Fruit fly (Drosophila melanogaster) whole organism, prepupa: Measurements from ENCODE around the gene Edg78E.
A peak's percentile ranks its signal among the peaks of the same experiment; 100 is the strongest.

Experiments
- Blimp-1 ChIP-seq: fragments of 200-800 bp; sonication (Bioruptor generic); optimal IDR thresholded peaks from 3 replicates; lab custom pipeline; 2017; ENCODE audit warnings: missing biosample characterization, missing genetic modification characterization, mild to moderate bottlenecking, moderate library complexity, missing genetic modification reagents
- CG10631 ChIP-seq: fragments of 200-800 bp; sonication (Bioruptor generic); optimal IDR thresholded peaks from 2 replicates; lab custom pipeline; 2016; ENCODE audit warnings: missing biosample characterization, missing genetic modification characterization
- CG11762 ChIP-seq: fragments of 200-800 bp; sonication (Bioruptor generic); optimal IDR thresholded peaks from 3 replicates; lab custom pipeline; 2016; ENCODE audit warnings: missing biosample characterization, missing genetic modification characterization; ENCODE audit not compliant: insufficient read depth
- CG1621 ChIP-seq: fragments of 200-800 bp; sonication (Bioruptor generic); optimal IDR thresholded peaks from 3 replicates; lab custom pipeline; 2018; ENCODE audit warnings: missing biosample characterization, mild to moderate bottlenecking, missing genetic modification characterization
- CG16779 ChIP-seq: fragments of 200-800 bp; sonication (Bioruptor generic); optimal IDR thresholded peaks from 3 replicates; lab custom pipeline; 2017; ENCODE audit warnings: missing biosample characterization, mild to moderate bottlenecking, missing genetic modification characterization
- CG3032 ChIP-seq: fragments of 200-800 bp; optimal IDR thresholded peaks from 2 replicates; lab custom pipeline; 2019; ENCODE audit warnings: missing biosample characterization, mild to moderate bottlenecking, missing genetic modification characterization, moderate library complexity
- CG31627 ChIP-seq: fragments of 200-800 bp; sonication (Bioruptor generic); optimal IDR thresholded peaks from 3 replicates; lab custom pipeline; 2016; ENCODE audit warnings: missing biosample characterization, missing genetic modification characterization
- CG3919 ChIP-seq: fragments of 200-800 bp; sonication (Bioruptor generic); optimal IDR thresholded peaks from 3 replicates; lab custom pipeline; 2016; ENCODE audit warnings: missing biosample characterization, missing genetic modification characterization
- CG4318 ChIP-seq: fragments of 200-800 bp; sonication (Bioruptor generic); optimal IDR thresholded peaks from 3 replicates; lab custom pipeline; 2017; ENCODE audit warnings: missing biosample characterization, mild to moderate bottlenecking, missing genetic modification characterization
- CG6276 ChIP-seq: fragments of 200-800 bp; sonication (Bioruptor generic); optimal IDR thresholded peaks from 2 replicates; lab custom pipeline; 2017; ENCODE audit warnings: missing biosample characterization, mild to moderate bottlenecking, missing genetic modification characterization
- CG7368 ChIP-seq: fragments of 200-800 bp; sonication (Bioruptor generic); optimal IDR thresholded peaks from 3 replicates; lab custom pipeline; 2016; ENCODE audit warnings: missing biosample characterization, missing genetic modification characterization
- CG8632 ChIP-seq: fragments of 200-800 bp; sonication (Bioruptor generic); optimal IDR thresholded peaks from 3 replicates; lab custom pipeline; 2016; ENCODE audit warnings: missing biosample characterization, missing genetic modification characterization
- CG9139 ChIP-seq: fragments of 200-800 bp; sonication (Bioruptor generic); optimal IDR thresholded peaks from 3 replicates; lab custom pipeline; 2017; ENCODE audit warnings: missing biosample characterization, mild to moderate bottlenecking, missing genetic modification characterization
- Eip78C ChIP-seq: fragments of 200-800 bp; sonication (Bioruptor generic); peaks from one replicate; lab custom pipeline; 2016; ENCODE audit warnings: missing biosample characterization, missing genetic modification characterization
- Eip93F ChIP-seq: fragments of 200-800 bp; sonication (Bioruptor generic); optimal IDR thresholded peaks from 2 replicates; lab custom pipeline; 2016; ENCODE audit warnings: missing biosample characterization, mild to moderate bottlenecking, missing genetic modification characterization
- Ets21C ChIP-seq: fragments of 200-800 bp; sonication (Bioruptor generic); optimal IDR thresholded peaks from 3 replicates; lab custom pipeline; 2016; ENCODE audit warnings: missing biosample characterization, missing genetic modification characterization
- Ets96B ChIP-seq: fragments of 200-800 bp; optimal IDR thresholded peaks from 2 replicates; lab custom pipeline; 2019; ENCODE audit warnings: missing biosample characterization, mild to moderate bottlenecking, missing genetic modification characterization, moderate library complexity
- Hr38 ChIP-seq: sonication (Bioruptor generic); optimal IDR thresholded peaks from 2 replicates; lab custom pipeline; 2016; ENCODE audit warnings: missing biosample characterization, missing genetic modification characterization
- Hr39 ChIP-seq: fragments of 200-800 bp; sonication (Bioruptor generic); optimal IDR thresholded peaks from 2 replicates; lab custom pipeline; 2016; ENCODE audit warnings: missing biosample characterization, missing genetic modification characterization
- Hr4 ChIP-seq: fragments of 200-800 bp; sonication (Bioruptor generic); optimal IDR thresholded peaks from 3 replicates; lab custom pipeline; 2016; ENCODE audit warnings: missing biosample characterization, missing genetic modification characterization
- Lpt ChIP-seq: fragments of 200-800 bp; sonication (Bioruptor generic); optimal IDR thresholded peaks from 3 replicates; lab custom pipeline; 2016; ENCODE audit warnings: missing biosample characterization, missing genetic modification characterization
- Met ChIP-seq: fragments of 200-800 bp; sonication (Bioruptor generic); optimal IDR thresholded peaks from 3 replicates; lab custom pipeline; 2016; ENCODE audit warnings: missing biosample characterization, missing genetic modification characterization
- Smox ChIP-seq: fragments of 200-800 bp; sonication (Bioruptor generic); optimal IDR thresholded peaks from 3 replicates; lab custom pipeline; 2016; ENCODE audit warnings: missing biosample characterization, missing genetic modification characterization
- Sox102F ChIP-seq: fragments of 200-800 bp; sonication (Bioruptor generic); optimal IDR thresholded peaks from 2 replicates; lab custom pipeline; 2016; ENCODE audit warnings: missing biosample characterization, mild to moderate bottlenecking, missing genetic modification characterization
- Sox14 ChIP-seq: fragments of 200-800 bp; sonication (Bioruptor generic); optimal IDR thresholded peaks from 3 replicates; lab custom pipeline; 2016; ENCODE audit warnings: missing biosample characterization, missing genetic modification characterization
- achi ChIP-seq: fragments of 200-800 bp; sonication (Bioruptor generic); optimal IDR thresholded peaks from 3 replicates; lab custom pipeline; 2016; ENCODE audit warnings: missing biosample characterization, missing genetic modification characterization
- acj6 ChIP-seq: fragments of 200-800 bp; sonication (Bioruptor generic); optimal IDR thresholded peaks from 3 replicates; lab custom pipeline; 2016; ENCODE audit warnings: missing biosample characterization, missing genetic modification characterization
- cyc ChIP-seq: fragments of 200-800 bp; sonication (Bioruptor generic); optimal IDR thresholded peaks from 3 replicates; lab custom pipeline; 2016; ENCODE audit warnings: missing biosample characterization, missing genetic modification characterization
- eg ChIP-seq: fragments of 200-800 bp; sonication (Bioruptor generic); IDR thresholded peaks from 3 replicates; pipeline ENCODE4 v1.3.6; 2022; ENCODE audit warnings: missing biosample characterization, missing genetic modification characterization
- esn ChIP-seq: fragments of 200-800 bp; sonication (Bioruptor generic); optimal IDR thresholded peaks from 2 replicates; lab custom pipeline; 2016; ENCODE audit warnings: missing biosample characterization, mild to moderate bottlenecking, missing genetic modification characterization, moderate library complexity
- fd59A ChIP-seq: fragments of 200-800 bp; sonication (Bioruptor generic); optimal IDR thresholded peaks from 2 replicates; lab custom pipeline; 2017; ENCODE audit warnings: missing biosample characterization, mild to moderate bottlenecking, missing genetic modification characterization, missing genetic modification reagents
- fd85E ChIP-seq: fragments of 200-800 bp; sonication (Bioruptor generic); optimal IDR thresholded peaks from 3 replicates; lab custom pipeline; 2016; ENCODE audit warnings: missing biosample characterization, missing genetic modification characterization
- fkh ChIP-seq: fragments of 200-800 bp; sonication (Bioruptor generic); optimal IDR thresholded peaks from 3 replicates; lab custom pipeline; 2017; ENCODE audit warnings: missing biosample characterization, mild to moderate bottlenecking, missing genetic modification characterization, moderate library complexity
- lz ChIP-seq: fragments of 200-800 bp; sonication (Bioruptor generic); optimal IDR thresholded peaks from 3 replicates; lab custom pipeline; 2016; ENCODE audit warnings: missing biosample characterization, missing genetic modification characterization
- net ChIP-seq: fragments of 200-800 bp; sonication (Bioruptor generic); optimal IDR thresholded peaks from 3 replicates; lab custom pipeline; 2016; ENCODE audit warnings: missing biosample characterization, missing genetic modification characterization
- pdm3 ChIP-seq: fragments of 200-800 bp; sonication (Bioruptor generic); optimal IDR thresholded peaks from 3 replicates; lab custom pipeline; 2016; ENCODE audit warnings: missing biosample characterization, missing genetic modification characterization
- salr ChIP-seq, 2 experiments: fragments of 200-800 bp; sonication (Bioruptor generic); optimal IDR thresholded peaks; 3 replicates each; lab custom pipeline; 2016 to 2018; ENCODE audit warnings: missing biosample characterization in 2 of 2, missing genetic modification characterization in 2 of 2, mild to moderate bottlenecking in 1 of 2
- ss ChIP-seq, 2 experiments: fragments of 200-800 bp; sonication (Bioruptor generic); optimal IDR thresholded peaks; 2 replicates in 1 of 2; 3 replicates in 1 of 2; lab custom pipeline; 2017 to 2018; ENCODE audit warnings: mild to moderate bottlenecking in 2 of 2, missing biosample characterization in 2 of 2, missing genetic modification characterization in 2 of 2, moderate library complexity in 1 of 2
- svp ChIP-seq: fragments of 200-800 bp; sonication (Bioruptor generic); peaks from one replicate; lab custom pipeline; 2016; ENCODE audit warnings: missing biosample characterization, missing genetic modification characterization
- topi ChIP-seq: fragments of 200-800 bp; sonication (Bioruptor generic); optimal IDR thresholded peaks from 3 replicates; lab custom pipeline; 2016; ENCODE audit warnings: missing biosample characterization, missing genetic modification characterization
- vri ChIP-seq: fragments of 200-800 bp; sonication (Bioruptor generic); optimal IDR thresholded peaks from 3 replicates; lab custom pipeline; 2016; ENCODE audit warnings: missing biosample characterization, mild to moderate bottlenecking, missing genetic modification characterization

The Edg78E gene

DNA sequence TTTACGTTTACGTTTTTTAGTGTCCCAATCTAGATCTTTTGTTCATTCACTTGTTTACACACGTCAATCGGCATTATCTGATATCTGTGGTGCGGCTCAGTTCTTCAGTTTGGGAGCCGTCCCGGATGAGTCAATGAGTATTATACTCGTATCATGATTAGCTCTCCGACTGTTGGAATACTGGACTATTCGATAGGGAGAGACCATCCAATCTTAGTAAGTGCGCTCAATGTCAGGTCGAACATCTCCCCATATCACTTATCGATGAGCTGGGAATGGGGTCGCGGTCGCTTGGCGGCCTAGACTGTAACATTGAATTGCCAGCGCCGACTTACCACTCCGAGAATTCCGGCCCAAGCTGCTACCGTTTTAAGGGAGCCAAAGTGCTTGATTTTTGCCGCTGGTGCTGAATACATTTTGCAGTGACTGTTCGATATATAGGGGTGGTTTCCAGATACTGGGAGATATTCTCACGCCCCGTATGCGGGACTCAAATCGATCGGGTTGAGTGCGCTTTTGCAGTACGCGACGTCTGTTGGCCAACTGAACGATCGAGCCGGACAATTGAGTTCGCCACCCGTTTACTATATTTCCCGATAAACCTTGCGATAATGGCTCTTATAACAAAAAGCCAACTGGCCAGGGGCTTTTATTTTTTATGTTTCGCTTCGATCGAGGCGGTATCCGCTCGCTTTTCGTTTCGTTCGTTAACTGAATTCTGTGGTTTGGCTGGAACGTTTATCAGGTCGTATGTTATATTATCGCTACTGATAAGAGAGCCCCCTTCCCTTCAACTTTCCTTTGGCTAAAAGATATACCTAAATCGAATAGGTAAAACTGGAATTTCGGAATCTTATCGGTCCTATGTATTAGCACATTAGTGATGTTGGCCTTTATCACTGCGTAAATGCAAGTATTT, 12.6 kb downstream of the Edg78E start:
- TF ChIP-seq fkh (peak; percentile 35), ss (GFP tag; optimal IDR thresholded peaks at IDR 0.05; lab: Kevin White, UChicago) (no peak), Sox14 (GFP tag; lab: Kevin White, UChicago) (no peak), Eip93F (GFP tag; lab: Kevin White, UChicago) (peak; percentile 37), Eip78C (peak; percentile 55), vri (peak; percentile 81)
- TF ChIP-seq, all 60 proteins: peak for 4

DNA sequence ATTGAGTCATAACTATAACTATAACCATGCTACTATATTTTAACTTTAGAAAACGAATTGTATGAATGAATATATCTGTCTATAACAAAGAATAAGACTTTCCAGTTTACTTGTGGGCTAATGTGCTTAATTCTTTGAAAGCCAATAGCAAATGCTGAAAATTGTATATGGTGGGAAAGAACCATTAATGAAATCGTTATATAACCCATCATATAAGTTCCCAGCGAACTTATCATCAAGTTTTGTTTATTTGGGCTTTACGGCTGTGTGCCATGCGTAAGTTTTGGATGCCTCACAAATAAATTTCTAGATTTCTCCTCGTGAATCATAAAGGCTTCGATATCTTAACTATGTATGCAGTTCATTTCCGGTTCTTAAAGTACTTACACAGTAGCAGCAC, 13.8 kb downstream of the Edg78E start:
- TF ChIP-seq Blimp-1 (no peak), CG8632 (GFP tag; lab: Kevin White, UChicago) (no peak), svp (GFP tag; lab: Kevin White, UChicago) (no peak), Hr38 (no peak), fd85E (GFP tag; lab: Kevin White, UChicago) (no peak), Hr39 (GFP tag; lab: Kevin White, UChicago) (no peak), eg (no peak), CG16779 (tag; lab: Kevin White, UChicago) (no peak), cyc (GFP tag; lab: Kevin White, UChicago) (no peak), CG4318 (GFP tag; lab: Kevin White, UChicago) (no peak), achi (GFP tag; lab: Kevin White, UChicago) (no peak), Ets96B (tag; lab: Kevin White, UChicago) (no peak), Smox (no peak), acj6 (GFP tag; lab: Kevin White, UChicago) (no peak), CG9139 (no peak), esn (no peak), CG1621 (no peak), CG3032 (tag; lab: Kevin White, UChicago) (no peak)
- TF ChIP-seq, all 60 proteins: peak for 0

DNA sequence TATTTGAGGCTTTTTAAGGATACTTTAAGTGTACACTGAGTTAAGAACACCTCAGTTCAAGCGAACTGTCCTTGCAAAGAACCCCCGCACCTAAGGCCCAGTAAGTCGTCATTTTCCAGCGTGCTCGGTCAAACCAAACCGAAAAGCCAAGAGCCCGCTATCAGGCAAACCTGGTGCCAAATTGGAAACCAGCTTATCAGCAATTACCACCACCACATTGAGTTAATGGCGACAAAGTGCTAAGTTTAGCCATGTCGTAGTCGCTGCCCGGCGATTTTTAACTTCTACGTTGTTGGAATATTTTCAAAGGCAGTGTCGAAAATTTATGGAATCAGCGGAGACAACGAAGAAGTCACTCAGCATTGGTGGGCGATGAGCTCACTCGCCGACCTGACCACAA, 14.9 kb downstream of the Edg78E start:
- TF ChIP-seq Eip93F (GFP tag; lab: Kevin White, UChicago) (peak; percentile 76), vri (peak; percentile 33), net (GFP tag; lab: Kevin White, UChicago) (no peak)

DNA sequence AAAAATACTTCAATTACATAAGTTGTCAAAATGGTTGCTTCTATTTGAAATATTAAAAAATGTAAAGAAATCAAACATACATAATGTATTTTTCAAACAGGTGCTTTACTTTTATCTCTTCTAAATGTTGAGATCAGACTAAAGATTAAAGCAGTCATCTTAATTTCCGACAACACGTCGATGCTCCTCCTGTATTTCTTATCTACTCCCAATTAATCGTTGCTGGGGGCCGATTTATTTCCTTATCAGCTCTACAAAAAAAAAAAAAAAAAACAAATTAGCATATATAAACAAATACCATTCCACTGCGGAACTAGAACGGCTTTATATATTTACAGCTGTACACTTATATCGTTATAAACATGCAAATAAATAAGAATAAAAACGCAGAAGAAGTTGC, 15.9 kb downstream of the Edg78E start:
- TF ChIP-seq CG3032 (tag; lab: Kevin White, UChicago), result no peak
- peak; percentile 75 for TF ChIP-seq svp (GFP tag; lab: Kevin White, UChicago)
- TF ChIP-seq Eip78C, result peak; percentile 34
- TF ChIP-seq topi (GFP tag; lab: Kevin White, UChicago), result no peak
- TF ChIP-seq pdm3 (GFP tag; lab: Kevin White, UChicago), result no peak

DNA sequence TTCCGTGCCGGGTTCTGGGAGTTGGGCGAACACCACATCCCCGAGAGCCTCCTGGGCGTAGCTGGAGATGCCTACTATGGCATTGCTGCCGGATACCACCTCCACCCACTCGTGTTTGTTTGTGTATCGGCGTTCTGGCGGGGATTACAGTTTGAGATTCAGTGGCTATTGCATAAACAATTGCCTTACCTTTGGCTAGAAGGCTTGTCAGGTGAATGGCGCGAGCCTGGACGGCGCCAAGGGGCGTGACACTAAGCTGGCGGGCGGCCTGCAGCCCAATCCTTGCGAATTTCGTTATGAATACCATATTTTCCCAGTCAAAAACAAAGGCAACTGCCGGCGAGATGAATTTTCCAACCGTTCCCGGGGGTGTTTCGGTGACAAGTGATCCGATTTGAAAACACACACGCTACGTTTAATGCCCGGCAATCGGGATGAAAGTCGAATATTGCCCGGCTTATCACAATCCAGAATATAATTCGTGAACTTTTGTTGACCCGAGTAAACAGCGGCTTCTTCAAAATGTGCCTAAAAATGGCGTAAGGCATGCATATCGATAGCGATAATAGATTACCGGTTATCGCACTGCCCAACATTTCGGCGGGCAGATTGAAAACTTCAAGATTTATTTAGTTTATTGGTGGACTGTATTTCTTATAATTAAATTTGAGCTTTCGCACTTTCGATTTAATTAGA, 16.5 kb downstream of the Edg78E start, which contains the start of gene ppl:
Gene ppl (minus strand): TSS at position 511 of the 696 bp plus-strand sequence.
- no peak for TF ChIP-seq Ets21C
- peak; percentile 100 for TF ChIP-seq svp (GFP tag; lab: Kevin White, UChicago)
- TF ChIP-seq Sox102F (GFP tag; lab: Kevin White, UChicago), result peak; percentile 1
- TF ChIP-seq lz (GFP tag; lab: Kevin White, UChicago), result no peak
- TF ChIP-seq CG31627, result no peak
- TF ChIP-seq vri, result peak; percentile 31
- no peak for TF ChIP-seq eg
- TF ChIP-seq CG7368 (GFP tag; lab: Kevin White, UChicago), result no peak
- TF ChIP-seq Eip93F (GFP tag; lab: Kevin White, UChicago), result no peak
- TF ChIP-seq CG6276 (GFP tag; lab: Kevin White, UChicago), result no peak
- TF ChIP-seq CG9139, result no peak
- no peak for TF ChIP-seq Hr4
- TF ChIP-seq CG11762, result no peak
- TF ChIP-seq CG10631, result no peak
- TF ChIP-seq fd59A (GFP tag; lab: Kevin White, UChicago), result no peak
- no peak for TF ChIP-seq CG3919 (GFP tag; lab: Kevin White, UChicago)
- peak; percentile 11 for TF ChIP-seq Eip78C
- TF ChIP-seq Lpt (GFP tag; lab: Kevin White, UChicago), result no peak
- TF ChIP-seq Sox14 (GFP tag; lab: Kevin White, UChicago), result no peak
- no peak for TF ChIP-seq Hr38
- TF ChIP-seq ss (GFP tag; optimal IDR thresholded peaks at IDR 0.05; lab: Kevin White, UChicago), result no peak
- no peak for TF ChIP-seq salr (GFP tag; optimal IDR thresholded peaks at IDR 0.05; lab: Kevin White, UChicago)
- peak; percentile 15 for TF ChIP-seq Met
